Fruit fly (Drosophila melanogaster) whole organism: ENCODE measurements around the gene eag.

Experiments
- EcR ChIP-seq, 2 experiments: fragments of >200 bp; optimal IDR thresholded peaks; 2 replicates each; lab custom pipeline; 2017; ENCODE audit warnings: missing biosample characterization in 2 of 2, missing genetic modification characterization in 2 of 2, missing genetic modification reagents in 2 of 2
- pan ChIP-seq: fragments of >200 bp; optimal IDR thresholded peaks from 2 replicates; lab custom pipeline; 2017
- usp ChIP-seq: fragments of >200 bp; optimal IDR thresholded peaks from 2 replicates; lab custom pipeline; 2017; ENCODE audit warnings: missing biosample characterization, missing genetic modification characterization, mixed read lengths

dm6 chrX:14955050-14955783, at the start of gene eag, which contains the start of gene CG9030:
- TF ChIP-seq EcR (GFP tag; optimal IDR thresholded peaks at IDR 0.05; lab: Kevin White, UChicago) = no peak
- no peak for TF ChIP-seq usp
- no peak for TF ChIP-seq pan
